Worm (Caenorhabditis elegans) whole organism, dauer: ENCODE results near the gene Y37H2A.13.

ENCODE experiments used
- unc-62 ChIP-seq: sonication (generic microtip); optimal IDR thresholded peaks from 2 replicates; lab custom pipeline; 2017; ENCODE audit warnings: missing biosample characterization, missing genetic modification reagents, missing genetic modification characterization

The Y37H2A.13 gene

ce11 chrV:18144442-18144841, 1.8 kb downstream of the Y37H2A.13 start:
- no peak for TF ChIP-seq unc-62

- no peak for TF ChIP-seq unc-62
These were observed 3.4 kb downstream of the Y37H2A.13 start, which contains the start of gene C14A6.3 for ce11 chrV:18146077-18146476. Gene C14A6.3, plus strand, starts transcription at chrV:18146377.

- TF ChIP-seq unc-62, result no peak
These were observed 15.1 kb downstream of the Y37H2A.13 start, which contains the start of gene clec-48 for ce11 chrV:18157707-18158106. Gene clec-48, plus strand, starts transcription at chrV:18158026.

- no peak for TF ChIP-seq unc-62
These were observed 15.5 kb downstream of the Y37H2A.13 start for ce11 chrV:18158172-18158571.

- TF ChIP-seq unc-62, result no peak
These were observed 18.6 kb downstream of the Y37H2A.13 start, which contains the start of gene C14A6.13 for ce11 chrV:18161228-18161627. Gene C14A6.13, minus strand, starts transcription at chrV:18161328.

- no peak for TF ChIP-seq unc-62
These were observed 19.9 kb downstream of the Y37H2A.13 start, which contains the start of gene C14A6.12 for ce11 chrV:18162568-18162967. Gene C14A6.12, minus strand, starts transcription at chrV:18162668.

- no peak for TF ChIP-seq unc-62
These were observed 20.8 kb downstream of the Y37H2A.13 start for ce11 chrV:18163434-18163833.

- no peak for TF ChIP-seq unc-62
These were observed 22.1 kb downstream of the Y37H2A.13 start, which contains the start of gene C14A6.5 for ce11 chrV:18164758-18165157. Gene C14A6.5, minus strand, starts transcription at chrV:18164858.

- TF ChIP-seq unc-62, result no peak
These were observed 24.5 kb downstream of the Y37H2A.13 start, which contains the start of gene C14A6.6 for ce11 chrV:18167161-18167560. Gene C14A6.6, minus strand, starts transcription at chrV:18167261.

- no peak for TF ChIP-seq unc-62
These were observed 25.6 kb downstream of the Y37H2A.13 start, which contains the start of gene C14A6.7 for ce11 chrV:18168266-18168665. Gene C14A6.7, minus strand, starts transcription at chrV:18168366.

- TF ChIP-seq unc-62, result no peak
These were observed 28.9 kb downstream of the Y37H2A.13 start, which contains the start of gene C14A6.8 for ce11 chrV:18171568-18171967. Gene C14A6.8, minus strand, starts transcription at chrV:18171668.

- TF ChIP-seq unc-62, result no peak
These were observed 36.0 kb downstream of the Y37H2A.13 start, which contains the start of gene C31G12.4 for ce11 chrV:18178659-18179058. Gene C31G12.4, minus strand, starts transcription at chrV:18178759.

ce11 chrV:18179663-18180062, 37.0 kb downstream of the Y37H2A.13 start, which contains the start of gene C31G12.1:
Gene C31G12.1, plus strand, starts transcription at chrV:18179963.
- TF ChIP-seq unc-62, result no peak

ce11 chrV:18184910-18185309, 42.3 kb downstream of the Y37H2A.13 start, which contains the start of gene C31G12.3:
Gene C31G12.3, plus strand, starts transcription at chrV:18185210.
- no peak for TF ChIP-seq unc-62

ce11 chrV:18188328-18188727, 45.7 kb downstream of the Y37H2A.13 start, which contains the start of gene clec-245:
Gene clec-245, minus strand, starts transcription at chrV:18188428.
- no peak for TF ChIP-seq unc-62

- TF ChIP-seq unc-62, result no peak
These were observed 46.5 kb downstream of the Y37H2A.13 start, which contains the start of gene clec-246 for ce11 chrV:18189181-18189580. Gene clec-246, plus strand, starts transcription at chrV:18189481.

- no peak for TF ChIP-seq unc-62
These were observed 48.5 kb downstream of the Y37H2A.13 start, which contains the start of gene clec-42 for ce11 chrV:18191128-18191527. Gene clec-42, plus strand, starts transcription at chrV:18191412.
